Fruit fly (Drosophila melanogaster): Measurements from ENCODE around the gene obst-E.

DNA sequence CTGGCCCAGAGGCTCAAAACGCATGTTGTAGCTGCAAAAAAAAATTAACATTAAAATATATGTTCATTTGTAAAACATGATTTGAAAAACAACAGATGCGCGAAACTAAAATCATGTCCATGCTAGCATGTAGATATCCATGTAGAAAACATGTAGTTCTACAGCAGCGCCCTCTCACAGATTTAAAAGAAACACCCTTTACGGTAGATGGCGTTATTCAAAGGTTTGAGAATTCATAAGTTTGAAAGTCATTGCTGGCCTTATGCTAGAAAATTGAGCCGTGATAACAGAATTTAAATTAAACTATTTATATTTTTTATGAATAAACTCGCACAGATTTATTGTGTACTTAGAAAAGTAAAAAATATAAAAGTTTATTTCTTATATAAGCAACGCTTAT lies 5.2 kb upstream of the obst-E start:
- TF ChIP-seq CG30403 (GFP tag; optimal IDR thresholded peaks at IDR 0.05) = peak; percentile 26
- TF ChIP-seq h (optimal IDR thresholded peaks at IDR 0.05) = no peak
- TF ChIP-seq CG4854 (GFP tag; optimal IDR thresholded peaks at IDR 0.05) = peak; percentile 14
- TF ChIP-seq sug (tag; optimal IDR thresholded peaks at IDR 0.05) = peak; percentile 41
- 0 out of 3 replicates have a peak, but pooled peaks have one; percentile 34 for TF ChIP-seq Dbx (GFP tag; IDR thresholded peaks at IDR 0.05)
- no peak for TF ChIP-seq kay (GFP tag; optimal IDR thresholded peaks at IDR 0.05)
- TF ChIP-seq dysf (GFP tag; IDR thresholded peaks at IDR 0.05) = peak; percentile 55; the same call in 1 of the 3 replicates
- TF ChIP-seq CG8478 (optimal IDR thresholded peaks at IDR 0.05) = no peak
- no peak for TF ChIP-seq pzg (GFP tag; optimal IDR thresholded peaks at IDR 0.05)
- peak; percentile 58; the same call in 1 of the 2 replicates for TF ChIP-seq inv (GFP tag; IDR thresholded peaks at IDR 0.05; ENCODE audit: partially characterized antibody)
- no peak for TF ChIP-seq fd3F (GFP tag; optimal IDR thresholded peaks at IDR 0.05)
- peak; percentile 21; the same call in 1 of the 2 replicates for TF ChIP-seq CG8765 (GFP tag; IDR thresholded peaks at IDR 0.05)
- no peak for TF ChIP-seq CG17186 (GFP tag; optimal IDR thresholded peaks at IDR 0.05)

Data from whole organism, embryonic.